Worm (Caenorhabditis elegans) whole organism, young adult: ENCODE measurements around the gene cht-5.

ENCODE experiments used
- F33H1.4 ChIP-seq: fragments of 200-800 bp; sonication (Bioruptor generic); IDR thresholded peaks from 2 replicates; pipeline ENCODE4 v1.3.6; 2022; ENCODE audit warnings: missing genetic modification reagents, missing genetic modification characterization, missing compliant biosample characterization
- F39B2.1 ChIP-seq: fragments of 200-800 bp; sonication (Bioruptor generic); IDR thresholded peaks from 2 replicates; pipeline ENCODE4 v1.3.6; 2022; ENCODE audit warnings: missing genetic modification reagents, missing genetic modification characterization, missing compliant biosample characterization
- F55B11.4 ChIP-seq: sonication (generic microtip); optimal IDR thresholded peaks from 2 replicates; lab custom pipeline; 2016; ENCODE audit warnings: missing compliant biosample characterization, missing genetic modification characterization, borderline replicate concordance; ENCODE audit not compliant: insufficient read depth
- Y79H2A.3 ChIP-seq: fragments of 200-800 bp; sonication (Bioruptor generic); conservative IDR thresholded peaks from 2 replicates; pipeline ENCODE4 v1.3.6; 2022; ENCODE audit warnings: missing genetic modification reagents, missing genetic modification characterization, missing compliant biosample characterization
- akir-1 ChIP-seq: fragments of 200-800 bp; sonication (Bioruptor generic); optimal IDR thresholded peaks from 2 replicates; lab custom pipeline; 2018; ENCODE audit warnings: mild to moderate bottlenecking, missing genetic modification characterization, moderate library complexity, missing compliant biosample characterization
- attf-5 ChIP-seq: fragments of 200-800 bp; sonication (Bioruptor generic); optimal IDR thresholded peaks from 2 replicates; lab custom pipeline; 2018; ENCODE audit warnings: mild to moderate bottlenecking, missing genetic modification characterization, missing compliant biosample characterization
- attf-6 ChIP-seq: fragments of 200-800 bp; sonication (Bioruptor generic); IDR thresholded peaks from 2 replicates; pipeline ENCODE4 v1.3.6; 2022; ENCODE audit warnings: missing genetic modification reagents, missing genetic modification characterization, missing compliant biosample characterization
- cebp-1 ChIP-seq, 2 experiments: fragments of 200-800 bp in 1 of 2; sonication (Bioruptor generic) in 1 of 2; sonication (generic microtip) in 1 of 2; IDR thresholded peaks in 1 of 2; optimal IDR thresholded peaks in 1 of 2; 2 replicates each; pipeline versions ENCODE4 v1.3.6 to Lab custom; 2017 to 2022; ENCODE audit warnings: missing compliant biosample characterization in 2 of 2, missing genetic modification characterization in 2 of 2, mild to moderate bottlenecking in 1 of 2, missing genetic modification reagents in 1 of 2, moderate library complexity in 1 of 2
- ceh-40 ChIP-seq: fragments of 200-800 bp; sonication (Bioruptor generic); IDR thresholded peaks from 2 replicates; pipeline ENCODE4 v1.3.6; 2022; ENCODE audit warnings: missing genetic modification characterization, missing compliant biosample characterization
- ceh-91 ChIP-seq: fragments of 200-800 bp; sonication (Bioruptor generic); IDR thresholded peaks from 2 replicates; pipeline ENCODE4 v1.3.6; 2022; ENCODE audit warnings: missing genetic modification reagents, missing genetic modification characterization, missing compliant biosample characterization
- dox-1 ChIP-seq: fragments of 200-800 bp; sonication (Bioruptor generic); IDR thresholded peaks from 2 replicates; pipeline ENCODE4 v1.3.6; 2022; ENCODE audit warnings: missing genetic modification reagents, missing genetic modification characterization, missing compliant biosample characterization
- dpl-1 ChIP-seq: fragments of 150-350 bp; optimal IDR thresholded peaks from 2 replicates; lab custom pipeline; 2014; ENCODE audit warnings: missing biosample characterization, missing genetic modification reagents, missing genetic modification characterization
- egrh-3 ChIP-seq: fragments of 200-800 bp; sonication (Bioruptor generic); IDR thresholded peaks from 2 replicates; pipeline ENCODE4 v1.3.6; 2022; ENCODE audit warnings: missing genetic modification reagents, missing genetic modification characterization, missing compliant biosample characterization
- fkh-3 ChIP-seq: sonication (generic microtip); optimal IDR thresholded peaks from 2 replicates; lab custom pipeline; 2016; ENCODE audit warnings: mild to moderate bottlenecking, missing genetic modification characterization, missing compliant biosample characterization
- hlh-12 ChIP-seq: sonication (generic microtip); optimal IDR thresholded peaks from 2 replicates; lab custom pipeline; 2016; ENCODE audit warnings: missing genetic modification characterization, missing compliant biosample characterization
- hlh-26 ChIP-seq: fragments of 200-800 bp; sonication (Bioruptor generic); conservative IDR thresholded peaks from 2 replicates; pipeline ENCODE4 v1.3.6; 2022; ENCODE audit warnings: missing genetic modification reagents, missing genetic modification characterization, missing compliant biosample characterization
- hmg-1.2 ChIP-seq: fragments of 200-800 bp; sonication (Bioruptor generic); IDR thresholded peaks from 2 replicates; pipeline ENCODE4 v1.3.6; 2022; ENCODE audit warnings: missing genetic modification reagents, missing genetic modification characterization, missing compliant biosample characterization
- hsf-1 ChIP-seq: fragments of 200-800 bp; sonication (Bioruptor generic); IDR thresholded peaks from 2 replicates; pipeline ENCODE4 v1.3.6; 2022; ENCODE audit warnings: missing genetic modification reagents, missing genetic modification characterization, missing compliant biosample characterization
- lag-1 ChIP-seq: fragments of 200-800 bp; sonication (Bioruptor generic); IDR thresholded peaks from 2 replicates; pipeline ENCODE4 v1.3.6; 2022; ENCODE audit warnings: missing genetic modification reagents, missing genetic modification characterization, missing compliant biosample characterization
- let-526 ChIP-seq: fragments of 200-800 bp; sonication (Bioruptor generic); IDR thresholded peaks from 2 replicates; pipeline ENCODE4 v1.3.6; 2022; ENCODE audit warnings: missing genetic modification reagents, missing genetic modification characterization, missing compliant biosample characterization
- let-607 ChIP-seq, 2 experiments: fragments of 200-800 bp in 1 of 2; sonication (Bioruptor generic) in 1 of 2; sonication (generic microtip) in 1 of 2; optimal IDR thresholded peaks; 2 replicates each; lab custom pipeline; 2016 to 2018; ENCODE audit warnings: mild to moderate bottlenecking in 2 of 2, missing compliant biosample characterization in 2 of 2, missing genetic modification characterization in 2 of 2, moderate library complexity in 2 of 2, missing genotype in 1 of 2
- lin-26 ChIP-seq: fragments of 200-800 bp; sonication (Bioruptor generic); IDR thresholded peaks from 2 replicates; pipeline ENCODE4 v1.3.6; 2022; ENCODE audit warnings: missing genetic modification reagents, missing genetic modification characterization, missing compliant biosample characterization
- lin-40 ChIP-seq: sonication (generic microtip); optimal IDR thresholded peaks from 2 replicates; lab custom pipeline; 2016; ENCODE audit warnings: missing genetic modification characterization, mild to moderate bottlenecking, missing compliant biosample characterization, missing genotype, missing genetic modification reagents
- lsy-27 ChIP-seq: sonication (generic microtip); optimal IDR thresholded peaks from 2 replicates; lab custom pipeline; 2017; ENCODE audit warnings: missing genetic modification characterization, mild to moderate bottlenecking, missing compliant biosample characterization, antibody characterized with exemption, missing genotype, borderline replicate concordance; ENCODE audit not compliant: insufficient read depth
- madf-3 ChIP-seq: fragments of 200-800 bp; sonication (Bioruptor generic); IDR thresholded peaks from 2 replicates; pipeline ENCODE4 v1.3.6; 2022; ENCODE audit warnings: missing genetic modification reagents, missing genetic modification characterization, missing compliant biosample characterization
- madf-6 ChIP-seq: fragments of 200-800 bp; sonication (Bioruptor generic); IDR thresholded peaks from 2 replicates; pipeline ENCODE4 v1.3.6; 2022; ENCODE audit warnings: missing genetic modification reagents, missing genetic modification characterization, missing compliant biosample characterization
- mes-4 ChIP-seq: sonication (generic microtip); optimal IDR thresholded peaks from 2 replicates; lab custom pipeline; 2016; ENCODE audit warnings: missing genotype, missing genetic modification characterization, missing compliant biosample characterization
- nfya-1 ChIP-seq: sonication (generic microtip); optimal IDR thresholded peaks from 2 replicates; lab custom pipeline; 2017; ENCODE audit warnings: antibody characterized with exemption, missing compliant biosample characterization, missing genetic modification characterization, borderline replicate concordance; ENCODE audit not compliant: insufficient read depth
- nhr-27 ChIP-seq: fragments of 200-800 bp; sonication (Bioruptor generic); optimal IDR thresholded peaks from 2 replicates; lab custom pipeline; 2018; ENCODE audit warnings: mild to moderate bottlenecking, missing genetic modification characterization, moderate library complexity, missing compliant biosample characterization
- pbrm-1 ChIP-seq: fragments of 200-800 bp; sonication (Bioruptor generic); IDR thresholded peaks from 2 replicates; pipeline ENCODE4 v1.3.6; 2022; ENCODE audit warnings: missing genetic modification reagents, missing genetic modification characterization, missing compliant biosample characterization
- pha-4 ChIP-seq: fragments of 150-350 bp; sonication (generic microtip); optimal IDR thresholded peaks from 2 replicates; lab custom pipeline; 2014; ENCODE audit warnings: missing biosample characterization, missing genetic modification reagents, missing genetic modification characterization
- rpc-1 ChIP-seq, 2 experiments: fragments of 150-350 bp in 1 of 2; sonication (generic microtip) in 1 of 2; optimal IDR thresholded peaks; 2 replicates each; lab custom pipeline; 2014 to 2018; ENCODE audit warnings: missing biosample characterization in 1 of 2, missing genetic modification characterization in 1 of 2, missing genetic modification reagents in 1 of 2, missing genotype in 1 of 2
- snpc-1.3 ChIP-seq: sonication (generic microtip); optimal IDR thresholded peaks from 2 replicates; lab custom pipeline; 2017; ENCODE audit warnings: missing genetic modification characterization, mild to moderate bottlenecking, missing compliant biosample characterization, antibody characterized with exemption, moderate library complexity, missing genotype, missing genetic modification reagents; ENCODE audit not compliant: insufficient read depth
- snpc-4 ChIP-seq, 5 experiments: fragments of 150-350 bp in 1 of 5; sonication (generic microtip) in 4 of 5; optimal IDR thresholded peaks; 2 replicates each; lab custom pipeline; 2014 to 2018; ENCODE audit warnings: missing genetic modification characterization in 5 of 5, missing biosample characterization in 3 of 5, antibody characterized with exemption in 2 of 5, mild to moderate bottlenecking in 2 of 5, missing compliant biosample characterization in 2 of 5, missing genotype in 2 of 5, moderate library complexity in 2 of 5, missing genetic modification reagents in 1 of 5
- xnd-1 ChIP-seq: sonication (generic microtip); optimal IDR thresholded peaks from 2 replicates; lab custom pipeline; 2016; ENCODE audit warnings: missing genotype, missing genetic modification reagents, missing genetic modification characterization, missing compliant biosample characterization
- zfh-2 ChIP-seq: fragments of 200-800 bp; sonication (Bioruptor generic); conservative IDR thresholded peaks from 2 replicates; pipeline ENCODE4 v1.3.6; 2022; ENCODE audit warnings: missing genetic modification reagents, missing genetic modification characterization, missing compliant biosample characterization
- zim-3 ChIP-seq: sonication (generic microtip); optimal IDR thresholded peaks from 2 replicates; lab custom pipeline; 2017; ENCODE audit warnings: mild to moderate bottlenecking, missing genetic modification characterization, moderate library complexity, missing compliant biosample characterization
- ztf-18 ChIP-seq: sonication (generic microtip); optimal IDR thresholded peaks from 2 replicates; lab custom pipeline; 2016; ENCODE audit warnings: missing genotype, mild to moderate bottlenecking, missing genetic modification characterization, missing compliant biosample characterization
- ztf-26 ChIP-seq: sonication (generic microtip); optimal IDR thresholded peaks from 2 replicates; lab custom pipeline; 2017; ENCODE audit warnings: missing genetic modification characterization, missing compliant biosample characterization

The cht-5 gene

ce11 chrV:10114329-10114728 is at the start of gene cht-5:
TSS of gene cht-5 (plus strand) at chrV:10114629.
- TF ChIP-seq nfya-1 (tag; lab: Kevin White, UChicago) (no peak), egrh-3 (GFP tag; lab: Robert Waterston, UW) (no peak), hsf-1 (no peak), F33H1.4 (no peak), F55B11.4 (no peak), fkh-3 (tag; lab: Kevin White, UChicago) (no peak), pha-4 (tag; lab: Kevin White, UChicago) (no peak), madf-6 (GFP tag; lab: Robert Waterston, UW) (no peak), lin-40 (no peak), rpc-1 (optimal IDR thresholded peaks at IDR 0.05; lab: Kevin White, UChicago) (no peak), rpc-1 (tag; optimal IDR thresholded peaks at IDR 0.05; lab: Kevin White, UChicago) (no peak), akir-1 (GFP tag; lab: Kevin White, UChicago) (no peak), mes-4 (tag; lab: Kevin White, UChicago) (no peak), ztf-18 (tag; lab: Kevin White, UChicago) (no peak), lin-26 (GFP tag; lab: Robert Waterston, UW) (no peak), Y79H2A.3 (no peak), ztf-26 (tag; lab: Kevin White, UChicago) (no peak), cebp-1 (GFP tag; IDR thresholded peaks at IDR 0.05; lab: Robert Waterston, UW) (no peak), cebp-1 (tag; optimal IDR thresholded peaks at IDR 0.05; lab: Kevin White, UChicago) (no peak), dox-1 (no peak), snpc-4 (GFP tag; optimal IDR thresholded peaks at IDR 0.05; lab: Kevin White, UChicago) (no peak), snpc-4 (tag; optimal IDR thresholded peaks at IDR 0.05; lab: Kevin White, UChicago) (no peak)

- no peak for TF ChIP-seq snpc-1.3
- no peak for TF ChIP-seq lsy-27 (tag; lab: Kevin White, UChicago)
- TF ChIP-seq hsf-1 = no peak
- no peak for TF ChIP-seq madf-3 (GFP tag; lab: Robert Waterston, UW)
Measured at ce11 chrV:10065679-10066078, 48.8 kb upstream of the cht-5 start.

- no peak for TF ChIP-seq F39B2.1
- TF ChIP-seq let-526 (GFP tag; lab: Robert Waterston, UW) = no peak
- no peak for TF ChIP-seq attf-5
- no peak for TF ChIP-seq snpc-4 (GFP tag; optimal IDR thresholded peaks at IDR 0.05; lab: Kevin White, UChicago)
- no peak for TF ChIP-seq snpc-4 (tag; optimal IDR thresholded peaks at IDR 0.05; lab: Kevin White, UChicago)
- no peak for TF ChIP-seq hmg-1.2 (GFP tag; lab: Robert Waterston, UW)
- no peak for TF ChIP-seq ceh-91 (GFP tag; lab: Robert Waterston, UW)
- no peak for TF ChIP-seq xnd-1 (tag; lab: Kevin White, UChicago)
- TF ChIP-seq nhr-27 (tag; lab: Kevin White, UChicago) = no peak
- no peak for TF ChIP-seq pbrm-1 (GFP tag; lab: Robert Waterston, UW)
- no peak for TF ChIP-seq zim-3 (tag; lab: Kevin White, UChicago)
- TF ChIP-seq attf-6 (GFP tag; lab: Robert Waterston, UW) = no peak
- TF ChIP-seq zfh-2 = no peak
- no peak for TF ChIP-seq ceh-40 (GFP tag; lab: Robert Waterston, UW)
- TF ChIP-seq hlh-26 (GFP tag; lab: Robert Waterston, UW) = no peak
- no peak for TF ChIP-seq hlh-12
- no peak for TF ChIP-seq mes-4 (tag; lab: Kevin White, UChicago)
- no peak for TF ChIP-seq dpl-1 (GFP tag; lab: Kevin White, UChicago)
- TF ChIP-seq let-607 (tag; optimal IDR thresholded peaks at IDR 0.05; lab: Kevin White, UChicago) = no peak
- no peak for TF ChIP-seq lag-1
Measured at ce11 chrV:10066769-10067168, 47.7 kb upstream of the cht-5 start, which contains the start of gene npr-39. TSS of gene npr-39 (plus strand) at chrV:10067069.
